Worm (Caenorhabditis elegans): ENCODE measurements around the gene R02D5.7.
"Not testable (repeated sequence)": the region's sequence is repeated elsewhere in the genome, so short reads cannot be mapped to it uniquely, and the experiment has no call there.

R02D5.7 gene

ce11 chrV:14474099-14474498, 7.2 kb downstream of the R02D5.7 start, which contains the start of gene clec-56:
Gene clec-56 (plus strand): TSS chrV:14474399.
- TF ChIP-seq unc-62 (GFP tag; optimal IDR thresholded peaks at IDR 0.05): no peak

ce11 chrV:14472229-14472628, 9.1 kb downstream of the R02D5.7 start, which contains the start of gene clec-227:
Gene clec-227 (plus strand): TSS chrV:14472529.
- no peak for TF ChIP-seq unc-62 (GFP tag; optimal IDR thresholded peaks at IDR 0.05)

ce11 chrV:14468931-14469330, 12.4 kb downstream of the R02D5.7 start, which contains the start of gene clec-57:
Gene clec-57 (plus strand): TSS chrV:14469231.
- no peak for TF ChIP-seq unc-62 (GFP tag; optimal IDR thresholded peaks at IDR 0.05)

ce11 chrV:14468196-14468874, 13.0 kb downstream of the R02D5.7 start, which contains the start of gene srz-97:
Gene srz-97 (minus strand): TSS chrV:14468246.
- no peak for TF ChIP-seq unc-62 (GFP tag; optimal IDR thresholded peaks at IDR 0.05)

- TF ChIP-seq unc-62 (GFP tag; optimal IDR thresholded peaks at IDR 0.05): no peak
Measured at ce11 chrV:14464368-14464767, 16.9 kb downstream of the R02D5.7 start, which contains the start of gene F08H9.4. Gene F08H9.4 (minus strand): TSS chrV:14464428.

ce11 chrV:14463087-14463486, 18.2 kb downstream of the R02D5.7 start, which contains the start of gene F08H9.3:
Gene F08H9.3 (minus strand): TSS chrV:14463338.
- TF ChIP-seq unc-62 (GFP tag; optimal IDR thresholded peaks at IDR 0.05): not testable (repeated sequence)

- no peak for TF ChIP-seq unc-62 (GFP tag; optimal IDR thresholded peaks at IDR 0.05)
Measured at ce11 chrV:14462653-14463052, 18.6 kb downstream of the R02D5.7 start.

- TF ChIP-seq unc-62 (GFP tag; optimal IDR thresholded peaks at IDR 0.05): no peak
Measured at ce11 chrV:14460615-14461102, 20.6 kb downstream of the R02D5.7 start, which contains the start of gene F08H9.2. Gene F08H9.2 (plus strand): TSS chrV:14460665.

ce11 chrV:14460122-14460521, 21.2 kb downstream of the R02D5.7 start:
- TF ChIP-seq unc-62 (GFP tag; optimal IDR thresholded peaks at IDR 0.05): no peak

- no peak for TF ChIP-seq unc-62 (GFP tag; optimal IDR thresholded peaks at IDR 0.05)
Measured at ce11 chrV:14457070-14457469, 24.2 kb downstream of the R02D5.7 start, which contains the start of gene coh-3. Gene coh-3 (plus strand): TSS chrV:14457422.

- TF ChIP-seq unc-62 (GFP tag; optimal IDR thresholded peaks at IDR 0.05): no peak
Measured at ce11 chrV:14456626-14457025, 24.7 kb downstream of the R02D5.7 start, which contains the start of gene bmk-1. Gene bmk-1 (minus strand): TSS chrV:14456984.

- no peak for TF ChIP-seq unc-62 (GFP tag; optimal IDR thresholded peaks at IDR 0.05)
Measured at ce11 chrV:14449397-14449796, 31.9 kb downstream of the R02D5.7 start, which contains the start of gene F23B12.7. Gene F23B12.7 (plus strand): TSS chrV:14449697.

ce11 chrV:14448669-14449068, 32.6 kb downstream of the R02D5.7 start:
- no peak for TF ChIP-seq unc-62 (GFP tag; optimal IDR thresholded peaks at IDR 0.05)

ce11 chrV:14447240-14447763, 34.0 kb downstream of the R02D5.7 start, which contains the start of the genes dlat-1 and fntb-1:
Gene dlat-1 (minus strand): TSS chrV:14447290.
Gene fntb-1 (plus strand): TSS chrV:14447651.
- TF ChIP-seq unc-62 (GFP tag; optimal IDR thresholded peaks at IDR 0.05): no peak

ce11 chrV:14446453-14446852, 34.8 kb downstream of the R02D5.7 start:
- TF ChIP-seq unc-62 (GFP tag; optimal IDR thresholded peaks at IDR 0.05): no peak

- TF ChIP-seq unc-62 (GFP tag; optimal IDR thresholded peaks at IDR 0.05): no peak
Measured at ce11 chrV:14440841-14441240, 40.5 kb downstream of the R02D5.7 start, which contains the start of gene F23B12.4. Gene F23B12.4 (plus strand): TSS chrV:14441141.
